Fruit fly (Drosophila melanogaster) whole organism, prepupa: ENCODE data around the gene Cyp6d5.

Experiments used
- CG10631 ChIP-seq: fragments of 200-800 bp; sonication (Bioruptor generic); optimal IDR thresholded peaks from 2 replicates; lab custom pipeline; 2016; ENCODE audit warnings: missing biosample characterization, missing genetic modification characterization
- CG10669 ChIP-seq: fragments of 200-800 bp; sonication (Bioruptor generic); optimal IDR thresholded peaks from 3 replicates; lab custom pipeline; 2018; ENCODE audit warnings: missing biosample characterization, mild to moderate bottlenecking, missing genetic modification characterization, moderate library complexity
- CG11294 ChIP-seq: fragments of 200-800 bp; sonication (Bioruptor generic); IDR thresholded peaks from 2 replicates; pipeline ENCODE4 v1.3.6; 2022; ENCODE audit warnings: missing biosample characterization, missing genetic modification characterization
- CG11762 ChIP-seq: fragments of 200-800 bp; sonication (Bioruptor generic); optimal IDR thresholded peaks from 3 replicates; lab custom pipeline; 2016; ENCODE audit warnings: missing biosample characterization, missing genetic modification characterization; ENCODE audit not compliant: insufficient read depth
- CG11902 ChIP-seq: fragments of 200-800 bp; sonication (Bioruptor generic); optimal IDR thresholded peaks from 3 replicates; lab custom pipeline; 2016; ENCODE audit warnings: missing biosample characterization, missing genetic modification characterization
- CG15336 ChIP-seq: fragments of 200-800 bp; sonication (Bioruptor generic); IDR thresholded peaks from 2 replicates; pipeline ENCODE4 v1.3.6; 2022; ENCODE audit warnings: missing biosample characterization, missing genetic modification characterization
- CG1621 ChIP-seq: fragments of 200-800 bp; sonication (Bioruptor generic); optimal IDR thresholded peaks from 3 replicates; lab custom pipeline; 2018; ENCODE audit warnings: missing biosample characterization, mild to moderate bottlenecking, missing genetic modification characterization
- CG16779 ChIP-seq: fragments of 200-800 bp; sonication (Bioruptor generic); optimal IDR thresholded peaks from 3 replicates; lab custom pipeline; 2017; ENCODE audit warnings: missing biosample characterization, mild to moderate bottlenecking, missing genetic modification characterization
- CG3032 ChIP-seq: fragments of 200-800 bp; optimal IDR thresholded peaks from 2 replicates; lab custom pipeline; 2019; ENCODE audit warnings: missing biosample characterization, mild to moderate bottlenecking, missing genetic modification characterization, moderate library complexity
- CG31627 ChIP-seq: fragments of 200-800 bp; sonication (Bioruptor generic); optimal IDR thresholded peaks from 3 replicates; lab custom pipeline; 2016; ENCODE audit warnings: missing biosample characterization, missing genetic modification characterization
- CG32006 ChIP-seq: fragments of 200-800 bp; sonication (Bioruptor generic); optimal IDR thresholded peaks from 3 replicates; lab custom pipeline; 2017; ENCODE audit warnings: missing biosample characterization, mild to moderate bottlenecking, missing genetic modification characterization
- CG4318 ChIP-seq: fragments of 200-800 bp; sonication (Bioruptor generic); optimal IDR thresholded peaks from 3 replicates; lab custom pipeline; 2017; ENCODE audit warnings: missing biosample characterization, mild to moderate bottlenecking, missing genetic modification characterization
- CG6163 ChIP-seq: fragments of 200-800 bp; sonication (Bioruptor generic); IDR thresholded peaks from 3 replicates; pipeline ENCODE4 v1.3.6; 2022; ENCODE audit warnings: missing biosample characterization, missing genetic modification characterization
- CG6792 ChIP-seq: fragments of 200-800 bp; sonication (Bioruptor generic); optimal IDR thresholded peaks from 3 replicates; lab custom pipeline; 2016; ENCODE audit warnings: missing biosample characterization, missing genetic modification characterization
- CG6808 ChIP-seq: fragments of 200-800 bp; sonication (Bioruptor generic); optimal IDR thresholded peaks from 3 replicates; lab custom pipeline; 2017; ENCODE audit warnings: missing biosample characterization, missing genetic modification characterization, mild to moderate bottlenecking, moderate library complexity, missing genetic modification reagents
- CG6854 ChIP-seq: fragments of 200-800 bp; sonication (Bioruptor generic); optimal IDR thresholded peaks from 2 replicates; lab custom pipeline; 2017; ENCODE audit warnings: missing biosample characterization, mild to moderate bottlenecking, missing genetic modification characterization
- CG8319 ChIP-seq: fragments of 200-800 bp; sonication (Bioruptor generic); optimal IDR thresholded peaks from 3 replicates; lab custom pipeline; 2016; ENCODE audit warnings: missing biosample characterization, missing genetic modification characterization
- CG9139 ChIP-seq: fragments of 200-800 bp; sonication (Bioruptor generic); optimal IDR thresholded peaks from 3 replicates; lab custom pipeline; 2017; ENCODE audit warnings: missing biosample characterization, mild to moderate bottlenecking, missing genetic modification characterization
- Eip75B ChIP-seq: fragments of 200-800 bp; sonication (Bioruptor generic); optimal IDR thresholded peaks from 3 replicates; lab custom pipeline; 2016; ENCODE audit warnings: missing biosample characterization, missing genetic modification characterization
- Eip78C ChIP-seq: fragments of 200-800 bp; sonication (Bioruptor generic); peaks from one replicate; lab custom pipeline; 2016; ENCODE audit warnings: missing biosample characterization, missing genetic modification characterization
- Eip93F ChIP-seq: fragments of 200-800 bp; sonication (Bioruptor generic); optimal IDR thresholded peaks from 2 replicates; lab custom pipeline; 2016; ENCODE audit warnings: missing biosample characterization, mild to moderate bottlenecking, missing genetic modification characterization
- Ets21C ChIP-seq: fragments of 200-800 bp; sonication (Bioruptor generic); optimal IDR thresholded peaks from 3 replicates; lab custom pipeline; 2016; ENCODE audit warnings: missing biosample characterization, missing genetic modification characterization
- Ets96B ChIP-seq: fragments of 200-800 bp; optimal IDR thresholded peaks from 2 replicates; lab custom pipeline; 2019; ENCODE audit warnings: missing biosample characterization, mild to moderate bottlenecking, missing genetic modification characterization, moderate library complexity
- Gug ChIP-seq: fragments of 200-800 bp; sonication (Bioruptor generic); IDR thresholded peaks from 2 replicates; pipeline ENCODE4 v1.3.6; 2022; ENCODE audit warnings: missing biosample characterization, missing genetic modification characterization
- Hr38 ChIP-seq: sonication (Bioruptor generic); optimal IDR thresholded peaks from 2 replicates; lab custom pipeline; 2016; ENCODE audit warnings: missing biosample characterization, missing genetic modification characterization
- Hr39 ChIP-seq: fragments of 200-800 bp; sonication (Bioruptor generic); optimal IDR thresholded peaks from 2 replicates; lab custom pipeline; 2016; ENCODE audit warnings: missing biosample characterization, missing genetic modification characterization
- Hr4 ChIP-seq: fragments of 200-800 bp; sonication (Bioruptor generic); optimal IDR thresholded peaks from 3 replicates; lab custom pipeline; 2016; ENCODE audit warnings: missing biosample characterization, missing genetic modification characterization
- Lpt ChIP-seq: fragments of 200-800 bp; sonication (Bioruptor generic); optimal IDR thresholded peaks from 3 replicates; lab custom pipeline; 2016; ENCODE audit warnings: missing biosample characterization, missing genetic modification characterization
- OdsH ChIP-seq: fragments of 200-800 bp; sonication (Bioruptor generic); optimal IDR thresholded peaks from 3 replicates; lab custom pipeline; 2016; ENCODE audit warnings: missing biosample characterization, missing genetic modification characterization
- Smox ChIP-seq: fragments of 200-800 bp; sonication (Bioruptor generic); optimal IDR thresholded peaks from 3 replicates; lab custom pipeline; 2016; ENCODE audit warnings: missing biosample characterization, missing genetic modification characterization
- Sox102F ChIP-seq: fragments of 200-800 bp; sonication (Bioruptor generic); optimal IDR thresholded peaks from 2 replicates; lab custom pipeline; 2016; ENCODE audit warnings: missing biosample characterization, mild to moderate bottlenecking, missing genetic modification characterization
- Sox14 ChIP-seq: fragments of 200-800 bp; sonication (Bioruptor generic); optimal IDR thresholded peaks from 3 replicates; lab custom pipeline; 2016; ENCODE audit warnings: missing biosample characterization, missing genetic modification characterization
- achi ChIP-seq: fragments of 200-800 bp; sonication (Bioruptor generic); optimal IDR thresholded peaks from 3 replicates; lab custom pipeline; 2016; ENCODE audit warnings: missing biosample characterization, missing genetic modification characterization
- acj6 ChIP-seq: fragments of 200-800 bp; sonication (Bioruptor generic); optimal IDR thresholded peaks from 3 replicates; lab custom pipeline; 2016; ENCODE audit warnings: missing biosample characterization, missing genetic modification characterization
- cyc ChIP-seq: fragments of 200-800 bp; sonication (Bioruptor generic); optimal IDR thresholded peaks from 3 replicates; lab custom pipeline; 2016; ENCODE audit warnings: missing biosample characterization, missing genetic modification characterization
- dac ChIP-seq: fragments of 200-800 bp; sonication (Bioruptor generic); optimal IDR thresholded peaks from 2 replicates; lab custom pipeline; 2017; ENCODE audit warnings: missing biosample characterization, mild to moderate bottlenecking, missing genetic modification characterization
- dsx ChIP-seq: fragments of 200-800 bp; optimal IDR thresholded peaks from 3 replicates; lab custom pipeline; 2019; ENCODE audit warnings: missing biosample characterization, mild to moderate bottlenecking, missing genetic modification characterization, moderate library complexity; ENCODE audit not compliant: poor library complexity, severe bottlenecking
- eg ChIP-seq: fragments of 200-800 bp; sonication (Bioruptor generic); IDR thresholded peaks from 3 replicates; pipeline ENCODE4 v1.3.6; 2022; ENCODE audit warnings: missing biosample characterization, missing genetic modification characterization
- esn ChIP-seq: fragments of 200-800 bp; sonication (Bioruptor generic); optimal IDR thresholded peaks from 2 replicates; lab custom pipeline; 2016; ENCODE audit warnings: missing biosample characterization, mild to moderate bottlenecking, missing genetic modification characterization, moderate library complexity
- fd59A ChIP-seq: fragments of 200-800 bp; sonication (Bioruptor generic); optimal IDR thresholded peaks from 2 replicates; lab custom pipeline; 2017; ENCODE audit warnings: missing biosample characterization, mild to moderate bottlenecking, missing genetic modification characterization, missing genetic modification reagents
- fd85E ChIP-seq: fragments of 200-800 bp; sonication (Bioruptor generic); optimal IDR thresholded peaks from 3 replicates; lab custom pipeline; 2016; ENCODE audit warnings: missing biosample characterization, missing genetic modification characterization
- pdm3 ChIP-seq: fragments of 200-800 bp; sonication (Bioruptor generic); optimal IDR thresholded peaks from 3 replicates; lab custom pipeline; 2016; ENCODE audit warnings: missing biosample characterization, missing genetic modification characterization
- spab ChIP-seq: fragments of 200-800 bp; sonication (Bioruptor generic); optimal IDR thresholded peaks from 2 replicates; lab custom pipeline; 2017; ENCODE audit warnings: missing biosample characterization, mild to moderate bottlenecking, missing genetic modification characterization, missing genetic modification reagents
- ss ChIP-seq, 2 experiments: fragments of 200-800 bp; sonication (Bioruptor generic); optimal IDR thresholded peaks; 2 replicates in 1 of 2; 3 replicates in 1 of 2; lab custom pipeline; 2017 to 2018; ENCODE audit warnings: mild to moderate bottlenecking in 2 of 2, missing biosample characterization in 2 of 2, missing genetic modification characterization in 2 of 2, moderate library complexity in 1 of 2
- svp ChIP-seq: fragments of 200-800 bp; sonication (Bioruptor generic); peaks from one replicate; lab custom pipeline; 2016; ENCODE audit warnings: missing biosample characterization, missing genetic modification characterization
- vri ChIP-seq: fragments of 200-800 bp; sonication (Bioruptor generic); optimal IDR thresholded peaks from 3 replicates; lab custom pipeline; 2016; ENCODE audit warnings: missing biosample characterization, mild to moderate bottlenecking, missing genetic modification characterization

The Cyp6d5 gene

dm6 chr3R:14052182-14053036 is 23.4 kb downstream of the Cyp6d5 start (continued):
- TF ChIP-seq dac (GFP tag; lab: Kevin White, UChicago) (peak; percentile 90), pdm3 (peak; percentile 82), Hr38 (GFP tag; lab: Kevin White, UChicago) (peak; percentile 39), Lpt (GFP tag; lab: Kevin White, UChicago) (peak; percentile 95)

dm6 chr3R:14053037-14053808 is 24.2 kb downstream of the Cyp6d5 start:
- TF ChIP-seq CG1621 (tag; lab: Kevin White, UChicago): peak; percentile 90
- peak; percentile 93 for TF ChIP-seq dsx (GFP tag; lab: Kevin White, UChicago)
- TF ChIP-seq CG6163 (GFP tag; lab: Robert Waterston, UW): peak; percentile 98
- TF ChIP-seq svp (GFP tag; lab: Kevin White, UChicago): peak; percentile 92
- peak; percentile 91 for TF ChIP-seq CG6808 (GFP tag; lab: Kevin White, UChicago)
- TF ChIP-seq Gug: peak; percentile 95
- peak; percentile 83 for TF ChIP-seq vri (GFP tag; lab: Kevin White, UChicago)
- TF ChIP-seq CG15336 (GFP tag; lab: Robert Waterston, UW): peak; percentile 96
- TF ChIP-seq Smox: peak; percentile 81
- peak; percentile 86 for TF ChIP-seq CG6854 (GFP tag; lab: Kevin White, UChicago)
- peak; percentile 91 for TF ChIP-seq fd59A (GFP tag; lab: Kevin White, UChicago)
- TF ChIP-seq Hr39 (GFP tag; lab: Kevin White, UChicago): peak; percentile 74
- peak; percentile 90 for TF ChIP-seq dac (GFP tag; lab: Kevin White, UChicago)
- peak; percentile 90 for TF ChIP-seq CG8319 (GFP tag; lab: Kevin White, UChicago)
- TF ChIP-seq ss (GFP tag; optimal IDR thresholded peaks at IDR 0.05; lab: Kevin White, UChicago): peak; percentile 88 to 90
- peak; percentile 88 for TF ChIP-seq CG9139 (GFP tag; lab: Kevin White, UChicago)
- peak; percentile 92 for TF ChIP-seq CG11294 (GFP tag; lab: Robert Waterston, UW)
- peak; percentile 95 for TF ChIP-seq OdsH (GFP tag; lab: Kevin White, UChicago)
- TF ChIP-seq Hr4 (GFP tag; lab: Kevin White, UChicago): peak; percentile 88
- peak; percentile 94 for TF ChIP-seq achi
- peak; percentile 80 for TF ChIP-seq Sox14 (GFP tag; lab: Kevin White, UChicago)
- peak; percentile 97 for TF ChIP-seq CG32006 (GFP tag; lab: Kevin White, UChicago)
- peak; percentile 95 for TF ChIP-seq Eip78C
- peak; percentile 87 for TF ChIP-seq CG11762 (GFP tag; lab: Kevin White, UChicago)
- TF ChIP-seq esn (GFP tag; lab: Kevin White, UChicago): peak; percentile 89
- TF ChIP-seq spab (GFP tag; lab: Kevin White, UChicago): peak; percentile 91
- peak; percentile 87 for TF ChIP-seq Eip93F
- TF ChIP-seq pdm3: peak; percentile 86
- peak; percentile 80 for TF ChIP-seq CG31627 (GFP tag; lab: Kevin White, UChicago)
- TF ChIP-seq CG4318 (GFP tag; lab: Kevin White, UChicago): peak; percentile 95
- peak; percentile 91 for TF ChIP-seq Lpt (GFP tag; lab: Kevin White, UChicago)
- TF ChIP-seq fd85E: peak; percentile 72
- peak; percentile 91 for TF ChIP-seq CG11902 (GFP tag; lab: Kevin White, UChicago)
- peak; percentile 95 for TF ChIP-seq Ets96B (tag; lab: Kevin White, UChicago)
- TF ChIP-seq Ets21C: peak; percentile 70
- TF ChIP-seq cyc (GFP tag; lab: Kevin White, UChicago): peak; percentile 81
- peak; percentile 92 for TF ChIP-seq CG6792
- peak; percentile 84 for TF ChIP-seq Sox102F (GFP tag; lab: Kevin White, UChicago)
- peak; percentile 78 for TF ChIP-seq Eip75B (GFP tag; lab: Kevin White, UChicago)
- peak; percentile 95 for TF ChIP-seq acj6 (GFP tag; lab: Kevin White, UChicago)
- TF ChIP-seq CG16779 (tag; lab: Kevin White, UChicago): peak; percentile 89
- TF ChIP-seq CG3032 (tag; lab: Kevin White, UChicago): peak; percentile 94
- peak; percentile 94 for TF ChIP-seq CG10631 (GFP tag; lab: Kevin White, UChicago)
- peak; percentile 92 for TF ChIP-seq CG10669 (GFP tag; lab: Kevin White, UChicago)
- TF ChIP-seq eg (GFP tag; lab: Robert Waterston, UW): peak; percentile 97
